Worm (Caenorhabditis elegans): Measurements from ENCODE around the gene F56D2.3.

Gene F56D2.3

DNA sequence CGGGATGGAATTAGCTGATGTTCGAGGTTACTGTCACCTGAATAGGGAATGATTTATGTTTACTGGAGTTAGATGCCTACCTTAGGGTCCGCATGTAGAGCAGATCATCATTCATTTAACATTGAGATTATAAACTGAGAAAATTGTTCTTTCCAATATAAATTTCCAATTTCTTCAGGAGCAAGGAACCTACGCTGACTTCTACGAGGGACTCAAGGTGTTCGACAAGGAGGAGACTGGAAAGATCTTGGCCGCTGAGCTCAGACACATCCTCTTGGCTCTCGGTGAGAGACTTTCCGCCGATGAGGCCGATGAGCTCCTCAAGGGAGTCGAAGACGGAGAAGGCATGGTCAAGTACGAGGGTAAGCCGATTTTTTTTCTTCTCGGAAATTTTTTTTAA lies 18.3 kb upstream of the F56D2.3 start:
- no peak for TF ChIP-seq unc-62 (GFP tag; optimal IDR thresholded peaks at IDR 0.05)

ce11 chrIII:5568265-5568664 lies 16.5 kb upstream of the F56D2.3 start:
- TF ChIP-seq unc-62 (GFP tag; optimal IDR thresholded peaks at IDR 0.05): no peak

DNA sequence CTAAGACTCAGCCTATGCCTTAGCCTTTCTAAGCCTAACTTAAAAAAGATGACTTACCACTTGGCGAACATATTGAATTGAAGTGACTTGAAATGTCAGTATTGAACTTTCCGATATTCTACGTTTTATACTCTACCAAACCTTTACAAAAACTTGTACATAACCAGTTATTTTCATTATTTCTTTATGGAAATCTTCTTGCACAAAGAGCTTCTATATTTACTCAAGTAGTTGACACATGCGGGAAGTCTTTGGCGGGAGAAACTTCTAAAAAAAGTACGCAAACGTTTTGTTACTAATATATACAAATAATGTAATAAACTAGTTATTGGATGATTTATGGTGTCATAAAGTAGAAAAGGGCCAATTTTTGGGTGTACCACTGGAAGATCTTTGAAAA lies 16.1 kb upstream of the F56D2.3 start, which contains the start of gene nspb-12:
Gene nspb-12, minus strand, starts transcription at position 101 of the 400 bp plus-strand sequence.
- TF ChIP-seq unc-62 (GFP tag; optimal IDR thresholded peaks at IDR 0.05): no peak

DNA sequence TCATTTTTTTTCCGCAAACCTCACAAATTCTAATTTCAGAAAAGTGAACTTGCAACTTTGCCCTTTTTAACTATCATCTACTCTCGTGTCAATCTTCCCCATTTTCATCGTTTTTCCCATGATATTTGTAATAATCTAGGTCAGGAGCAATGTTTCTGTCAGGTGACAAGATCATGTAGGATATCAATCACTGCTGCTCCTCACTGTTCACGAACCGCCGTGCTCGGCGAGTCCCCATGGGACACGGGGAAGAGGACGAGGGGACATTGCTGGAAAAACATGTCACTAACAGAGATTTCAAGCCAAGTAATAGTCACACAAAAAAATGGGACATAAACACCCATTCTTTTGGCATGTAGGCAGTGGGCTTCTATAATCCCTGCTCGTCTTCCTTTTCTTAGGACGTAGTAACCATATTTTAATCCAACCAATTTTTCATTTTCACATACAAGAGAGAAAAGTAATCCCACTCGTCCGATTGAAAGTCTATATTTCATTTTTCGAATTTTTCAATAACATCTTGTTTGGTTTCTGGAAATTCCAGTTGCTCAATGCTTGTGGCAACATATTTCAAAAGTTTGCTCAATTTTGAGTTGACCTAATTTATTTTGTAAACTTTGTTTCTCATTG lies 13.8 kb upstream of the F56D2.3 start:
- no peak for TF ChIP-seq unc-62 (GFP tag; optimal IDR thresholded peaks at IDR 0.05)

DNA sequence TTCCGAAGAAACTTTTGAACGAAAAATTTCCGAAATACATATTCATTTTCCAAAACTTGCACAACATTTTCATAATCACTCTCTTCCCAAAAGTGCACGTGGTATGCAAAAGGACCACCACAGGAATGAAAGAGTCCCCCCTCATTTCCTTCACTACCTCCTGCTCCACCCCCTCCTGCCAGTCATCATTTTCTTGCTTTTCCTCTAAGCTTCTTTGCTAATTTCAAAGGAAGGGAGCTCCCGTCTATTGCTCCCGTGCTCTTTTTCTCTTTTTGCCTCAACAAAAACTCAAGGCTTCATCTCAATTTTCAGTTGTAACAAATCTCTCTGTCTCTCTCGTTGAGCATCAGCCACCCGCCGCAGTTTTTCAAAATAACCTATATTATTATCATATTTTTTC lies 11.9 kb upstream of the F56D2.3 start:
- TF ChIP-seq unc-62 (GFP tag; optimal IDR thresholded peaks at IDR 0.05): no peak

ce11 chrIII:5573694-5574093 lies 11.1 kb upstream of the F56D2.3 start, which contains the start of gene molo-1:
Gene molo-1 (plus strand): TSS chrIII:5573994.
- no peak for TF ChIP-seq unc-62 (GFP tag; optimal IDR thresholded peaks at IDR 0.05)

ce11 chrIII:5581049-5581448 lies 3.7 kb upstream of the F56D2.3 start, which contains the start of gene F56D2.5:
Gene F56D2.5 (minus strand): TSS chrIII:5581419.
- TF ChIP-seq unc-62 (GFP tag; optimal IDR thresholded peaks at IDR 0.05): no peak

ce11 chrIII:5582766-5583165 lies 2.0 kb upstream of the F56D2.3 start, which contains the start of the genes F56D2.8 and uev-2:
Gene F56D2.8 (minus strand): TSS chrIII:5582866.
Gene uev-2 (plus strand): TSS chrIII:5583125.
- TF ChIP-seq unc-62 (GFP tag; optimal IDR thresholded peaks at IDR 0.05): no peak

DNA sequence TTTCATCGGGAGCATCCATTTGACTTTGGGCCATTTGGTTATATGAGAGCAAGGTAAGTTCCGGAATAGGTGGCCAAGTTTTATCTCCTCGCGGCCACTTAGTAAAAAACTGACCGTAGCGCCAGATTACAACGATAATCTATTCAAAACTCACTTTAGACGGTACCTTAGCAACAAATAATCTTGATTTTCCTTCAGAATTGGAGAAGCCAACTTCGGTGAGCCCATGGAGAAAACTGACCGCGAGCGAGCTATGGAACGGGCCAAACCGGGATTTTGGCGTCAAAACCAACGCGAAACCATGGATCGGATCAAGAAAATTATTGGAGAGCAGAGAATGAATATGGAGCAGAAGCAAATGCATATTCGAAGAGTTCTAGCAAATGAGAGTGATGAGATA lies 964 bp downstream of the F56D2.3 start:
- TF ChIP-seq unc-62 (GFP tag; optimal IDR thresholded peaks at IDR 0.05): no peak

DNA sequence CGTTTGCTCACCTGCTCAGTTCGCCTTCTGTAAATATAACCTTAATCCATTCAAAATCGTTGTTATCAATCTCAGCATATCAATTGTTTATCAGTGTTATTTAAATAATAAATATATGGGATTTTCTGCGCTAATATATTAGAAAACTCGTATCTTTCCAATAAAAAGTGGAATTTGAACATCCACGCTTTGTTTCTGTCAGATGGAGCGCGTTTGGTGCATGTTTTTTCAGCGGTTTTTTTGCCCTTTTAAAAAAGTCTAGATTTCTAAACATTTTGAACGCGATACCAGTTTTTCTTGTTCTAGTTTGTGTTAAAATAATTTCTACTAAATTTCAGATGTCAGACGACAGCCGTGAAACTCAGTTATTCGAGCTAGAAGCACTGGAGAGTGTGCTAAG lies 2.2 kb downstream of the F56D2.3 start, which contains the start of gene F56D2.2:
Gene F56D2.2, plus strand, starts transcription at position 339 of the 400 bp plus-strand sequence.
- no peak for TF ChIP-seq unc-62 (GFP tag; optimal IDR thresholded peaks at IDR 0.05)

DNA sequence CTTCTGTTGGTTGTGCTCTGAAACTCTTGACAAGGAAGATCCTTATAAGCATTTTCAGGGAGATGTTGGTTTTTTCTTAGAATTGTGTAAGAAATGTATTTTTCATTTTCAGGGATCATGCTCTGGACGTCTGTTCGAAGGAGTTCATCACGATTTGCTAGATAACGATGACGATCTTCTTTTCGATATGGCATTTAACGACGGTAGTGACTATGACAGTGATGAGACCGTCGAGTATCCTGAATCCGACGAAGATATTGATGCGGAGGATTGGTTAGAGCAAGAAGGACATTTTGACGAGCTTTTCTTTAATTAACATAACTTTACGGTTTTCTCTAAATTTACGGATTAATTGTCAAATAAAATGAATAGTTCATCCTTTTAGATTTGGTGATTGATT lies 4.0 kb downstream of the F56D2.3 start:
- TF ChIP-seq unc-62 (GFP tag; optimal IDR thresholded peaks at IDR 0.05): no peak

- no peak for TF ChIP-seq unc-62 (GFP tag; optimal IDR thresholded peaks at IDR 0.05)
Observed at ce11 chrIII:5591668-5592149, 7.0 kb downstream of the F56D2.3 start, which contains the start of the genes ddx-15 and ucr-1. Gene ddx-15 (minus strand): TSS chrIII:5591718. Gene ucr-1 (plus strand): TSS chrIII:5592135.

DNA sequence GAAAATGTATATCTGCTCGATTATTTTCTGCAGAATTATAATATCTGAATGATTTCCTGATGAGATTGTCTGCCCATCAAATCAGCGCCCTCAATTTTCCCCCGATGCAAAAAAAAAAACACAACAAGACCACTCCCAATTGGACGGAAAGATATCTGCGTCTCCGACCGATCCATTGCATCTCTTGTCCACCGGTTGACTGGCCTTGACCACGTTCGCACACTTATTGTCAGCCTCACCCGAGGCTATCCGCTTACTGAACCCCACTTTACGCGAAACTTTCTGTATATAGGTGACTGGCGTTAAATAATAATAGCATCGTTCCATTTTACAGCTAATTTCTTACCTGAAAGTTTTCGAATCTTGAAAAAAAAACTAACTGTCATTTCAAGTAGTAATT lies 9.6 kb downstream of the F56D2.3 start:
- no peak for TF ChIP-seq unc-62 (GFP tag; optimal IDR thresholded peaks at IDR 0.05)

ce11 chrIII:5595445-5595844 lies 10.7 kb downstream of the F56D2.3 start, which contains the start of gene ced-6:
Gene ced-6 (plus strand): TSS chrIII:5595771.
- TF ChIP-seq unc-62 (GFP tag; optimal IDR thresholded peaks at IDR 0.05): no peak

- TF ChIP-seq unc-62 (GFP tag; optimal IDR thresholded peaks at IDR 0.05): no peak
Observed at ce11 chrIII:5599958-5600357, 15.2 kb downstream of the F56D2.3 start, which contains the start of gene wdr-37. Gene wdr-37 (minus strand): TSS chrIII:5600058.

ce11 chrIII:5601999-5602398 lies 17.3 kb downstream of the F56D2.3 start:
- no peak for TF ChIP-seq unc-62 (GFP tag; optimal IDR thresholded peaks at IDR 0.05)

- no peak for TF ChIP-seq unc-62 (GFP tag; optimal IDR thresholded peaks at IDR 0.05)
Observed at ce11 chrIII:5603439-5603986, 18.8 kb downstream of the F56D2.3 start, which contains the start of gene madf-11. Gene madf-11 (minus strand): TSS chrIII:5603489.

All from whole organism, dauer.